Worm (Caenorhabditis elegans) whole organism, L2 larva: ENCODE measurements around the gene D1054.18.

Experiments used
- alr-1 ChIP-seq: fragments of 150-350 bp; optimal IDR thresholded peaks from 2 replicates; lab custom pipeline; 2014; ENCODE audit warnings: missing biosample characterization, missing genetic modification characterization
- ama-1 ChIP-seq: fragments of 150-350 bp; optimal IDR thresholded peaks from 2 replicates; lab custom pipeline; 2018; ENCODE audit warnings: inconsistent platforms
- elt-1 ChIP-seq: fragments of 150-350 bp; optimal IDR thresholded peaks from 2 replicates; lab custom pipeline; 2014; ENCODE audit warnings: missing biosample characterization, missing genetic modification characterization
- ztf-4 ChIP-seq: fragments of 150-350 bp; optimal IDR thresholded peaks from 2 replicates; lab custom pipeline; 2014; ENCODE audit warnings: missing biosample characterization, missing genetic modification characterization

ce11 chrV:10768892-10769291, 32.1 kb downstream of the D1054.18 start:
- TF ChIP-seq alr-1 (tag; lab: Kevin White, UChicago) (no peak), ama-1 (lab: Kevin White, UChicago) (no peak), ztf-4 (tag; lab: Kevin White, UChicago) (no peak), elt-1 (tag; lab: Kevin White, UChicago) (no peak)
